Fruit fly (Drosophila melanogaster) Kc167 (cell line): ENCODE results near the gene htt.

ENCODE experiments used
- Sin3A ChIP-seq: fragments of >200 bp; optimal IDR thresholded peaks from 2 replicates; lab custom pipeline; 2018; ENCODE audit warnings: missing external identifiers
- h ChIP-seq: fragments of >200 bp; optimal IDR thresholded peaks from 3 replicates; lab custom pipeline; 2018; ENCODE audit warnings: missing external identifiers
- psq ChIP-seq: fragments of >200 bp; optimal IDR thresholded peaks from 2 replicates; lab custom pipeline; 2017; ENCODE audit warnings: missing external identifiers

- TF ChIP-seq h (lab: Kevin White, UChicago) (no peak), psq (lab: Kevin White, UChicago) (no peak), Sin3A (no peak)
These were observed 8.1 kb upstream of the htt start for dm6 chr3R:28687969-28688368.
